Worm (Caenorhabditis elegans): ENCODE results near the gene nfyc-1.

nfyc-1 gene

DNA sequence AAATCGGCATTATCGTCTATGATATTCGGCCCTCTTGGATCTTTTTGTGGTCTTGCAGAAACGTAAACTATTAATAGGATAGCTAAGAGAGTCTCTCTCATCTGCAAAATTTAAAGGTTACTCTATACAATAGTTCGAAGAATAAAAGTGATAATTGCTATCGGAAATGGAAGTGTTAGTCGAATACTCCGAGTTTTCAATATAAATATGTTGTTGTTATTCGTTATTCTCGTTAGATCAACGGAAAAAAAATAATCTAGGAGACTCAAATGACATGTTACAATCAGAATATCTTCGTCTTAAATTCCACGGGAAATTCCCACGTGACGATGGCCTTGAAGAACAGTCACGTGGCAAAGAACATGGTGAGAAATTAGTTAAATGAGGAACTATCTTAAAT, 11.5 kb downstream of the nfyc-1 start, which contains the start of gene tre-5:
TSS of gene tre-5 (minus strand) at position 101 of the 400 bp plus-strand sequence.
- no peak for TF ChIP-seq F49E8.2 (tag; optimal IDR thresholded peaks at IDR 0.05; ENCODE audit: insufficient read depth)
- no peak for TF ChIP-seq T26A5.8 (tag; optimal IDR thresholded peaks at IDR 0.05)

DNA sequence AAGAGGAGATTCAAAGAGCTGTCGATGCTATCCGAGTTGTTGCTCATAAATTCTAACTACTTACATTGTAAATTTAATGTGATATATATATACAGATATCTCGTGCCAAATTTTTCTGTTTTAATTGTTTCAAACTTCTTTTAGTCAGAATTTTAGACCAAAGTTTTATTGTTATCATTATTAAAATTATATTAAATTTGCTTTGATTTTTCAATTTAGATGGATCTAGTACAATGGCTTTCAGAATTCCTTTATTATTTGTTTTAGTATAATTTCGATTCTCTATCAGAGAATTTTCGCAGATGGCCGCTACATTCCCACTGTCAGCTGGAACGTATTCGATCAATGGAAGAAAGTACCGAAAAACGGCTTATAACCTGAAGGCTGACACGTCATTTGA, 13.7 kb downstream of the nfyc-1 start, which contains the start of gene ascc-1:
TSS of gene ascc-1 (plus strand) at position 301 of the 400 bp plus-strand sequence.
- TF ChIP-seq F57C9.4 (tag; optimal IDR thresholded peaks at IDR 0.05) (no peak), lsl-1 (GFP tag; optimal IDR thresholded peaks at IDR 0.05) (no peak), ztf-26 (tag; optimal IDR thresholded peaks at IDR 0.05) (no peak), madf-3 (GFP tag; IDR thresholded peaks at IDR 0.05) (no peak), ztf-28 (GFP tag; IDR thresholded peaks at IDR 0.05) (no peak), snpc-1.1 (tag; optimal IDR thresholded peaks at IDR 0.05; ENCODE audit: insufficient read depth) (no peak), atf-7 (tag; optimal IDR thresholded peaks at IDR 0.05) (no peak)

DNA sequence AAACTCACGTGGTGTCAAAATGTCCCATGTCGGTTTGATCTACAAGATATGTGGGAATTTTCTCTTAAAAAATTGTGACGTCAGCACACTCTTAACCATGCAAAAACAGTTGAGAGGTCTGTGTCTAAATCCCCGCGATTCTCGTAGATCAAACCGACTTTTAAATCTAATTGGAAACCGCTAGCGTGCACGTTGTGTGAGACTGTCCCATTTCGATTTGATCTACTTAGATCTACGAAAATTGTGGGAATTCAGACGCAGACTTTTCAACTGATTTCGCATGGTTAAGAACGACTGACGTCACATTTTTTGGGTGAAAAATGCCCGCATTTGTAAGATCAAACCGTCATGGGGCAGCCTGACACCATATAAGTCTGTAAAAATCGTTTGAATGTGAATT, 14.2 kb downstream of the nfyc-1 start:
- TF ChIP-seq pbrm-1 (GFP tag; IDR thresholded peaks at IDR 0.05): peak; percentile 55; the same call in 1 of the 2 replicates
- TF ChIP-seq madf-10 (tag; optimal IDR thresholded peaks at IDR 0.05): no peak
- no peak for TF ChIP-seq lir-1 (GFP tag; conservative IDR thresholded peaks at IDR 0.05)
- TF ChIP-seq akir-1 (GFP tag; optimal IDR thresholded peaks at IDR 0.05): no peak
- TF ChIP-seq dpl-1 (GFP tag; optimal IDR thresholded peaks at IDR 0.05): peak; percentile 16
- TF ChIP-seq fkh-3 (tag; optimal IDR thresholded peaks at IDR 0.05): no peak
- TF ChIP-seq attf-5 (GFP tag; optimal IDR thresholded peaks at IDR 0.05): no peak
- TF ChIP-seq somi-1 (GFP tag; optimal IDR thresholded peaks at IDR 0.05): no peak
- TF ChIP-seq mcd-1 (GFP tag; IDR thresholded peaks at IDR 0.05): no peak
- TF ChIP-seq ekl-4 (GFP tag; IDR thresholded peaks at IDR 0.05): 0 out of 2 replicates have a peak, but pooled peaks have one; percentile 45
- TF ChIP-seq madf-6 (GFP tag; IDR thresholded peaks at IDR 0.05): peak; percentile 66
- TF ChIP-seq bed-2 (GFP tag; IDR thresholded peaks at IDR 0.05): no peak
- TF ChIP-seq xnd-1 (tag; optimal IDR thresholded peaks at IDR 0.05): peak; percentile 17
- no peak for TF ChIP-seq D2030.7 (GFP tag; IDR thresholded peaks at IDR 0.05)
- TF ChIP-seq efl-1 (GFP tag; optimal IDR thresholded peaks at IDR 0.05): peak; percentile 10
- TF ChIP-seq K11D2.4 (GFP tag; IDR thresholded peaks at IDR 0.05): no peak
- no peak for TF ChIP-seq Y53F4B.3 (GFP tag; IDR thresholded peaks at IDR 0.05)
- TF ChIP-seq nhr-120 (GFP tag; IDR thresholded peaks at IDR 0.05): no peak
- TF ChIP-seq ets-4 (GFP tag; optimal IDR thresholded peaks at IDR 0.05): no peak
- peak; percentile 59; the same call in 1 of the 2 replicates for TF ChIP-seq B0336.3 (GFP tag; IDR thresholded peaks at IDR 0.05)

DNA sequence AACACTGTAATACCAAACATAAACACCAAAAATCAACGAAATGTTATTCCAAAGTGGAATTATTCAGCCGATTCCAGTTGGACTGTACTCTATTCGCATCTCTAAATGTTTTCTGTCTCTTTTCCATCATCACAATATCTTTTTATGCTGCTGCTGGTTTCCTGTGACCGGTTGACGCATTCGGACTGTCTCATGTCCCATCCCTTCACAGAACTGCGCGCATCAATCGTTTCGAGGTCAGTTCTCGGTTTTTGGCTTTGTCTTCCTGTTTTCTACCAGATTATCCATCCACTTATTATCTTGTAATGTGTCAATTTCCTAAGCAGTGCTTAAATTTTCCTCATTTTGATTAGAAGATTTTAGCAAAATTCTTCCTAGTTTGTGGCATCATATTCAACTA, 16.3 kb downstream of the nfyc-1 start:
- no peak for TF ChIP-seq sdz-38 (tag; optimal IDR thresholded peaks at IDR 0.05)
- no peak for TF ChIP-seq lin-40 (tag; optimal IDR thresholded peaks at IDR 0.05)
- no peak for TF ChIP-seq B0035.1 (tag; optimal IDR thresholded peaks at IDR 0.05)
- no peak for TF ChIP-seq ceh-100 (GFP tag; IDR thresholded peaks at IDR 0.05)
- TF ChIP-seq F57A8.1 (GFP tag; optimal IDR thresholded peaks at IDR 0.05): no peak
- no peak for TF ChIP-seq F23B12.7 (tag; optimal IDR thresholded peaks at IDR 0.05; ENCODE audit: insufficient read depth)
- TF ChIP-seq rpc-1 (optimal IDR thresholded peaks at IDR 0.05): no peak
- no peak for TF ChIP-seq rpc-1 (tag; optimal IDR thresholded peaks at IDR 0.05)
- TF ChIP-seq ztf-26 (tag; optimal IDR thresholded peaks at IDR 0.05): no peak
- no peak for TF ChIP-seq C17E4.6 (GFP tag; IDR thresholded peaks at IDR 0.05)
- TF ChIP-seq egl-44 (GFP tag; IDR thresholded peaks at IDR 0.05): no peak
- no peak for TF ChIP-seq madf-3 (GFP tag; IDR thresholded peaks at IDR 0.05)
- no peak for TF ChIP-seq chd-7 (tag; optimal IDR thresholded peaks at IDR 0.05)
- no peak for TF ChIP-seq repo-1 (tag; optimal IDR thresholded peaks at IDR 0.05)
- no peak for TF ChIP-seq nfyb-1 (GFP tag; IDR thresholded peaks at IDR 0.05)
- no peak for TF ChIP-seq F57C9.4 (tag; optimal IDR thresholded peaks at IDR 0.05)
- no peak for TF ChIP-seq somi-1 (GFP tag; optimal IDR thresholded peaks at IDR 0.05)

All from whole organism, young adult.